Worm (Caenorhabditis elegans): ENCODE data around the gene tftc-5.

ce11 chrIII:4005446-4006192 is 16.3 kb upstream of the tftc-5 start, which contains the start of gene pxd-1:
- TF ChIP-seq ama-1 (optimal IDR thresholded peaks at IDR 0.05) (no peak), tbx-11 (GFP tag; IDR thresholded peaks at IDR 0.05) (no peak), hmbx-1 (tag; optimal IDR thresholded peaks at IDR 0.05) (no peak), hmg-4 (GFP tag; optimal IDR thresholded peaks at IDR 0.05) (no peak), scrt-1 (GFP tag; IDR thresholded peaks at IDR 0.05) (no peak), sea-1 (GFP tag; conservative IDR thresholded peaks at IDR 0.05) (no peak), B0310.2 (tag; optimal IDR thresholded peaks at IDR 0.05) (no peak), tra-4 (tag; optimal IDR thresholded peaks at IDR 0.05) (no peak), flt-1 (GFP tag; IDR thresholded peaks at IDR 0.05) (no peak), F13C5.2 (tag; optimal IDR thresholded peaks at IDR 0.05) (no peak), hnd-1 (tag; optimal IDR thresholded peaks at IDR 0.05) (no peak)

Measured in whole organism, early embryonic.